Worm (Caenorhabditis elegans): ENCODE measurements around the gene Y75B8A.32.
"Not testable (repeated sequence)": the region's sequence is repeated elsewhere in the genome, so short reads cannot be mapped to it uniquely, and the experiment has no call there.

Y75B8A.32 gene

DNA sequence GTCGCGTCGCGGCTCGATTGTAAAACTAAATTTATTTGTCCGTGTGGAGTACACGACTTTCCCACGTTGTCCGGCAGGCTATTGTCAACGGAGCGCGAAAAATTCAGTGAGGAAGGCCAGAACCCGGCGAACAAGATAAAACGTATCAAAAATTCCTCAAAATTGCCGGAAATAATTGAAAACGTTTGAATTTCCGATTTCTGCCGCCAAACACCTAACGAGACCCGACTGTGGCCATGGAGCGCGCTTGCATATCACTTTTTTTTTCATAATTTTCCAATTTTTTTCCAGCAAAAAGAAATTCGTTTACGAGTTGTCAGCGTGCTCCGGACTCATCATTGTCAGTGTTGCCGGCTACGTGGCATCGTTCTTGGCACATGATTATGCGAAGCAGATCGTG, 40.1 kb upstream of the Y75B8A.32 start:
- no peak for TF ChIP-seq nfya-2 (GFP tag; IDR thresholded peaks at IDR 0.05)
- 0 out of 2 replicates have a peak, but pooled peaks have one; percentile 46 for TF ChIP-seq ztf-28 (GFP tag; IDR thresholded peaks at IDR 0.05)
- TF ChIP-seq B0336.3 (GFP tag; IDR thresholded peaks at IDR 0.05): 0 out of 2 replicates have a peak, but pooled peaks have one; percentile 14
- no peak for TF ChIP-seq nhr-179 (tag; optimal IDR thresholded peaks at IDR 0.05)
- no peak for TF ChIP-seq hsf-1 (GFP tag; IDR thresholded peaks at IDR 0.05)
- TF ChIP-seq nfyb-1 (GFP tag; IDR thresholded peaks at IDR 0.05): 0 out of 2 replicates have a peak, but pooled peaks have one; percentile 34
- 0 out of 2 replicates have a peak, but pooled peaks have one; percentile 9 for TF ChIP-seq madf-6 (GFP tag; IDR thresholded peaks at IDR 0.05)

DNA sequence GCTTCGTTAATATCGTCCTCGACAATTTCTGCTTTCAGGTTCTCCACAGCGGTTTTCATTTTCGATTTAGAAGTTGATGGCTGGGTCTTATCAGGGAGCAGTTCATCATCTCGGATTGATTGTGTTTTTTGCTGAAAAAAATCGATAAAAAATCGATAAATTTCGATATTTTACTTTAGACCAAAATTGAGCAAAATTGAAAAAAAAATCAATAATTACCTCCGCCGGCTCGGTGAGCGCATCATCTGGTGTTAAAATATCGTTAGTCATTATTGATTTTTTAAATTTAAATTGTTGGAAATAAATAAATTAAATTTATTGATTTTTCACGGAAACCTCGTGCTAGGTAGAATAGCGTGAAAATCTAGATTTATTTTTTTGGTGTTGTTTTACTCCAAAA, 36.7 kb upstream of the Y75B8A.32 start, which contains the start of gene Y49E10.10:
Gene Y49E10.10 (plus strand): TSS at position 381 of the 400 bp plus-strand sequence.
- TF ChIP-seq let-526 (GFP tag; IDR thresholded peaks at IDR 0.05): no peak
- no peak for TF ChIP-seq akir-1 (GFP tag; optimal IDR thresholded peaks at IDR 0.05)
- TF ChIP-seq hrde-1 (tag; optimal IDR thresholded peaks at IDR 0.05; ENCODE audit: borderline replicate concordance): no peak
- no peak for TF ChIP-seq ztf-18 (tag; optimal IDR thresholded peaks at IDR 0.05)
- TF ChIP-seq T26A5.8 (tag; optimal IDR thresholded peaks at IDR 0.05): no peak
- TF ChIP-seq Y56A3A.18 (GFP tag; IDR thresholded peaks at IDR 0.05): no peak
- TF ChIP-seq dox-1 (GFP tag; IDR thresholded peaks at IDR 0.05): no peak
- TF ChIP-seq ceh-79 (tag; optimal IDR thresholded peaks at IDR 0.05): no peak
- no peak for TF ChIP-seq Y79H2A.3 (GFP tag; conservative IDR thresholded peaks at IDR 0.05)
- TF ChIP-seq chd-7 (tag; optimal IDR thresholded peaks at IDR 0.05): no peak
- TF ChIP-seq F23B12.7 (tag; optimal IDR thresholded peaks at IDR 0.05; ENCODE audit: insufficient read depth): no peak
- no peak for TF ChIP-seq gei-17 (GFP tag; optimal IDR thresholded peaks at IDR 0.05)
- no peak for TF ChIP-seq B0336.3 (GFP tag; IDR thresholded peaks at IDR 0.05)

- TF ChIP-seq rec-8 (tag; optimal IDR thresholded peaks at IDR 0.05) (no peak), mcd-1 (GFP tag; IDR thresholded peaks at IDR 0.05) (no peak), snpc-1.3 (tag; optimal IDR thresholded peaks at IDR 0.05; ENCODE audit: insufficient read depth) (no peak), xnd-1 (tag; optimal IDR thresholded peaks at IDR 0.05) (no peak), F23B12.7 (tag; optimal IDR thresholded peaks at IDR 0.05; ENCODE audit: insufficient read depth) (no peak), F55B11.4 (tag; optimal IDR thresholded peaks at IDR 0.05; ENCODE audit: borderline replicate concordance, insufficient read depth) (no peak), attf-6 (GFP tag; IDR thresholded peaks at IDR 0.05) (no peak), madf-3 (GFP tag; IDR thresholded peaks at IDR 0.05) (no peak), ceh-100 (GFP tag; IDR thresholded peaks at IDR 0.05) (no peak)
Observed at ce11 chrIII:12388106-12388505, 29.7 kb upstream of the Y75B8A.32 start.

DNA sequence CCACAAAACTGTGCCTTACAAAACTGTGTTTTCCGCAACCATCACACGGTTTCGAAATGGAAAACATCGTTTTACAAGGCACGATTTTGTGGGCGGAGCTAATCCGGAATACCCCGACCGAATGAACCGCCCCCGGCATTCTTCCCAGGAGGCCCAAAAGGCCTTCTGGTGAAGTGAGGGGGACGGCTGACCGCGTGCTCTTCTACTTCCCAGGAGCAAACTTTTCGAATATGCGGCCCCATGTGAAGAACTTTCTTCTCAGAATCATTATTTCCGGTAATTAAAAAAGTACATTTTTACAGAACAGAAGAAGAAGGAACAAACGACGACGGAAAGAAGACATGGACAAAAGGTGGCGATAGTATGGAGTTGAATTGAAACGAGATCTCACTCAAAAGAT, 29.0 kb upstream of the Y75B8A.32 start:
- peak; percentile 95 for TF ChIP-seq aptf-2 (GFP tag; conservative IDR thresholded peaks at IDR 0.05)

- not testable (repeated sequence) for TF ChIP-seq nfya-1 (tag; optimal IDR thresholded peaks at IDR 0.05; ENCODE audit: borderline replicate concordance, insufficient read depth); lin-35 (GFP tag; optimal IDR thresholded peaks at IDR 0.05); hlh-12 (tag; optimal IDR thresholded peaks at IDR 0.05)
Observed at ce11 chrIII:12386597-12386996, 28.2 kb upstream of the Y75B8A.32 start, which contains the start of gene Y49E10.30. TSS of gene Y49E10.30 (plus strand) at chrIII:12386897.
